Worm (Caenorhabditis elegans) whole organism, L4 larva: ENCODE results near the gene Y110A2AL.4.
A peak's percentile ranks its signal among the peaks of the same experiment; 100 is the strongest.

ENCODE experiments used
- D1046.2 ChIP-seq: fragments of 200-800 bp; sonication (Bioruptor generic); IDR thresholded peaks from 2 replicates; pipeline ENCODE4 v1.3.6; 2022; ENCODE audit warnings: missing genetic modification characterization, missing compliant biosample characterization
- F10B5.3 ChIP-seq: sonication (generic microtip); optimal IDR thresholded peaks from 2 replicates; lab custom pipeline; 2016; ENCODE audit warnings: mild to moderate bottlenecking, missing genetic modification characterization, missing compliant biosample characterization
- F49E8.2 ChIP-seq: sonication (generic microtip); optimal IDR thresholded peaks from 2 replicates; lab custom pipeline; 2016; ENCODE audit warnings: missing compliant biosample characterization, mild to moderate bottlenecking, missing genetic modification characterization, borderline replicate concordance
- T20F7.1 ChIP-seq: fragments of 200-800 bp; sonication (Bioruptor generic); optimal IDR thresholded peaks from 2 replicates; lab custom pipeline; 2018; ENCODE audit warnings: mild to moderate bottlenecking, missing genetic modification characterization, missing compliant biosample characterization
- Y48G9A.11 ChIP-seq: fragments of 200-800 bp; sonication (Bioruptor generic); IDR thresholded peaks from 2 replicates; pipeline ENCODE4 v1.3.6; 2022; ENCODE audit warnings: missing genetic modification reagents, missing genetic modification characterization, missing compliant biosample characterization
- Y75B8A.6 ChIP-seq: fragments of 200-800 bp; sonication (Bioruptor generic); IDR thresholded peaks from 2 replicates; pipeline ENCODE4 v1.3.6; 2022; ENCODE audit warnings: missing genetic modification reagents, missing genetic modification characterization, missing compliant biosample characterization
- ZK546.5 ChIP-seq, 2 experiments: sonication (generic microtip); optimal IDR thresholded peaks; 2 replicates each; lab custom pipeline; 2017; ENCODE audit warnings: missing biosample characterization in 2 of 2, missing genetic modification characterization in 2 of 2
- aha-1 ChIP-seq: fragments of 150-350 bp; peaks from one replicate; lab custom pipeline; 2014; ENCODE audit warnings: missing biosample characterization, missing genetic modification characterization
- ama-1 ChIP-seq: fragments of 150-350 bp; optimal IDR thresholded peaks from 2 replicates; lab custom pipeline; 2014; ENCODE audit warnings: inconsistent platforms, mixed read lengths
- arid-1 ChIP-seq: fragments of 200-800 bp; sonication (Bioruptor generic); conservative IDR thresholded peaks from 2 replicates; pipeline ENCODE4 v1.3.6; 2022; ENCODE audit warnings: missing genetic modification reagents, missing genetic modification characterization, missing compliant biosample characterization
- ceh-44 ChIP-seq: fragments of 200-800 bp; sonication (Bioruptor generic); IDR thresholded peaks from 2 replicates; pipeline ENCODE4 v1.3.6; 2022; ENCODE audit warnings: missing genetic modification reagents, missing genetic modification characterization, missing compliant biosample characterization
- dmd-6 ChIP-seq: fragments of 200-800 bp; sonication (Bioruptor generic); IDR thresholded peaks from 2 replicates; pipeline ENCODE4 v1.3.6; 2022; ENCODE audit warnings: missing genetic modification reagents, missing genetic modification characterization, missing compliant biosample characterization
- dpl-1 ChIP-seq: fragments of 150-350 bp; optimal IDR thresholded peaks from 2 replicates; lab custom pipeline; 2014; ENCODE audit warnings: missing biosample characterization, missing genetic modification reagents, missing genetic modification characterization
- dve-1 ChIP-seq: sonication (generic microtip); optimal IDR thresholded peaks from 2 replicates; lab custom pipeline; 2017; ENCODE audit warnings: antibody characterized with exemption, mild to moderate bottlenecking, missing genetic modification characterization, missing compliant biosample characterization; ENCODE audit not compliant: insufficient read depth
- fkh-10 ChIP-seq: fragments of 150-350 bp; optimal IDR thresholded peaks from 2 replicates; lab custom pipeline; 2014; ENCODE audit warnings: missing biosample characterization, missing genetic modification reagents, missing genetic modification characterization
- fos-1 ChIP-seq: fragments of 150-350 bp; optimal IDR thresholded peaks from 2 replicates; lab custom pipeline; 2014; ENCODE audit warnings: missing biosample characterization, missing genetic modification characterization
- hif-1 ChIP-seq, 2 experiments: sonication (generic microtip); optimal IDR thresholded peaks; 2 replicates each; lab custom pipeline; 2016 to 2017; ENCODE audit warnings: missing compliant biosample characterization in 2 of 2, missing genetic modification characterization in 2 of 2, missing genetic modification reagents in 2 of 2, missing genotype in 2 of 2, mild to moderate bottlenecking in 1 of 2
- hlh-30 ChIP-seq: sonication (generic microtip); optimal IDR thresholded peaks from 2 replicates; lab custom pipeline; 2017; ENCODE audit warnings: antibody characterized with exemption, mild to moderate bottlenecking, missing genetic modification characterization, missing compliant biosample characterization; ENCODE audit not compliant: insufficient read depth
- lin-1 ChIP-seq: fragments of 200-800 bp; sonication (Bioruptor generic); IDR thresholded peaks from 2 replicates; pipeline ENCODE4 v1.3.6; 2022; ENCODE audit warnings: missing genetic modification reagents, missing genetic modification characterization, missing compliant biosample characterization
- lin-15B ChIP-seq: fragments of 150-350 bp; sonication (generic microtip); optimal IDR thresholded peaks from 3 replicates; lab custom pipeline; 2014; ENCODE audit warnings: missing biosample characterization, missing genetic modification characterization
- mep-1 ChIP-seq: fragments of 150-350 bp; sonication (generic microtip); optimal IDR thresholded peaks from 3 replicates; lab custom pipeline; 2014; ENCODE audit warnings: missing biosample characterization, missing genetic modification characterization
- php-3 ChIP-seq: fragments of 200-800 bp; sonication (Bioruptor generic); IDR thresholded peaks from 2 replicates; pipeline ENCODE4 v1.3.6; 2022; ENCODE audit warnings: missing genetic modification reagents, missing genetic modification characterization, missing compliant biosample characterization
- sdz-12 ChIP-seq: fragments of 200-800 bp; sonication (Bioruptor generic); optimal IDR thresholded peaks from 2 replicates; lab custom pipeline; 2018; ENCODE audit warnings: mild to moderate bottlenecking, missing genetic modification characterization, missing compliant biosample characterization
- set-16 ChIP-seq: fragments of 200-800 bp; sonication (Bioruptor generic); IDR thresholded peaks from 2 replicates; pipeline ENCODE4 v1.3.6; 2022; ENCODE audit warnings: missing genetic modification reagents, missing genetic modification characterization, missing compliant biosample characterization
- skn-1 ChIP-seq: fragments of 150-350 bp; optimal IDR thresholded peaks from 2 replicates; lab custom pipeline; 2014; ENCODE audit warnings: missing biosample characterization, missing genetic modification characterization
- snpc-1.2 ChIP-seq: fragments of 200-800 bp; sonication (Bioruptor generic); IDR thresholded peaks from 2 replicates; pipeline ENCODE4 v1.3.6; 2022; ENCODE audit warnings: missing genetic modification reagents, missing genetic modification characterization, missing compliant biosample characterization
- spr-3 ChIP-seq: fragments of 200-800 bp; sonication (Bioruptor generic); optimal IDR thresholded peaks from 2 replicates; lab custom pipeline; 2018; ENCODE audit warnings: mild to moderate bottlenecking, missing genetic modification characterization, missing compliant biosample characterization
- unc-62 ChIP-seq, 3 experiments: fragments of 150-350 bp in 1 of 3; sonication (generic microtip); optimal IDR thresholded peaks in 2 of 3; peaks in 1 of 3; 1 replicate in 1 of 3; 2 replicates in 2 of 3; lab custom pipeline; 2014 to 2017; ENCODE audit warnings: missing biosample characterization in 3 of 3, missing genetic modification characterization in 3 of 3, missing genetic modification reagents in 3 of 3, missing genotype in 1 of 3
- vab-7 ChIP-seq: fragments of 200-800 bp; sonication (Bioruptor generic); IDR thresholded peaks from 2 replicates; pipeline ENCODE4 v1.3.6; 2022; ENCODE audit warnings: missing genetic modification reagents, missing genetic modification characterization, missing compliant biosample characterization
- zag-1 ChIP-seq: fragments of 150-350 bp; optimal IDR thresholded peaks from 2 replicates; lab custom pipeline; 2014; ENCODE audit warnings: missing biosample characterization, missing genetic modification characterization
- zip-2 ChIP-seq: fragments of 150-350 bp; optimal IDR thresholded peaks from 2 replicates; lab custom pipeline; 2014; ENCODE audit warnings: missing biosample characterization, missing genetic modification characterization

The Y110A2AL.4 gene

DNA sequence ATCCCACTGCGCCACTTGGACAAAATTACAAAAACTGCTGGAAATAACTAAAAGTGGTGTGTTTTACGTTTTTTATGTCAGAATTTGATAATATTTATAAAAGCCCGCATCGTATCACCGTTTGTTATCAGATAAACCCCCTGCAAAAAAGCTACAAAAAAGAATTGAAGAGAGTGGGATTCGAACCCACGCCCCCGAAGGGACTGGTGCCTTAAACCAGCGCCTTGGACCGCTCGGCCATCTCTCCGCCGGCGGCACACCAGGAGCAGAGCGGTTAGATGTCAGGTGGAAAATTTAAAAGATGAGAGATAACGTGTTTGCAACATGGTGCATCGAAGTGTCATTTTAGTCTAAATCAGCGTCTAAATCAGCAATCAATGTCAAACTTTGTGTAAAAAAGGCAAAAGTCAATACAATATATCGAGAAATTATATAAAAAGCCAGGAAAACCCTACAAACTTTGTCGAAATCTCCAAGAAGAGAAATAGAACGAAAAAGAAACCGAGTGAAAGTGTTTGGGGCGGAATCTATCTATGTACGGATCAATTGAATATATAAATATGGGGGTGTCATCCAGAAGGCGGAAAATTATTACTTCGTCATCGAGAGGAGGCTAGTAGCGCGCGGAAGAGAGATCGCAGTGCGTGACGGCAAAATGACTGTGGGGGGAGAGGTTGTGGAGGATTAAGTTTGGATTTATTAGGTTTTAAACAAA lies 22.4 kb downstream of the Y110A2AL.4 start (continued):
- TF ChIP-seq dmd-6 (GFP tag; lab: Robert Waterston, UW) (0 out of 2 replicates have a peak, but pooled peaks have one; percentile 22), unc-62 (GFP tag; optimal IDR thresholded peaks at IDR 0.05 in 1 of 2; lab: Kevin White, UChicago) (no peak), unc-62 (tag; optimal IDR thresholded peaks at IDR 0.05; lab: Kevin White, UChicago) (no peak), mep-1 (tag; lab: Kevin White, UChicago) (no peak), hif-1 (tag; optimal IDR thresholded peaks at IDR 0.05; lab: Kevin White, UChicago) (no peak)
- TF ChIP-seq, all 104 proteins: peak for 32

DNA sequence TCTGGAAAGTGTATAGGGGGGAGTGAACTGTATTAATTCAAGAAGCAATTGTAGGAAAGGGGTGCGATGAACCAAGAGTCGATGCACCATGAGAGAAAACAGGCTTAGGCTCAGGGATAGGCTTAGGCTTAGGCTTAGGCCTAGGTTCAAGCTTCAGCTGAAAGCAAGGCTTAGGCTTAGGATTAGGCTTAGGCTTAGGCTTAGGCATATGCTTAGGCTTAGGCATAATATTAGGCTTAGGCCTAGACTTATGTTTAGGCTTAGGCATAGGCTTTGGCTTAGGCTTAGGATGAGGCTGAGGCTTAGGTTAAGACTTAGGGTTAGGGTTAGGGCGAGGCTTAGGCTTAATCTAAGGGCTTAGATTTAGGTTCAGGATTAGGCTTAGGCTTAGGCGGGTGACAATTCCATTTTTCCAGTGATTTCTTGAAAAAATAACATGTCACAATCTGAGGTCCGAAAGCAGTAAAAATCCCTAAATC lies 23.5 kb downstream of the Y110A2AL.4 start:
- peak; percentile 92 for TF ChIP-seq aha-1 (tag; lab: Kevin White, UChicago)
- no peak for TF ChIP-seq fos-1 (tag; lab: Kevin White, UChicago)
- TF ChIP-seq vab-7 (GFP tag; lab: Robert Waterston, UW), result no peak

DNA sequence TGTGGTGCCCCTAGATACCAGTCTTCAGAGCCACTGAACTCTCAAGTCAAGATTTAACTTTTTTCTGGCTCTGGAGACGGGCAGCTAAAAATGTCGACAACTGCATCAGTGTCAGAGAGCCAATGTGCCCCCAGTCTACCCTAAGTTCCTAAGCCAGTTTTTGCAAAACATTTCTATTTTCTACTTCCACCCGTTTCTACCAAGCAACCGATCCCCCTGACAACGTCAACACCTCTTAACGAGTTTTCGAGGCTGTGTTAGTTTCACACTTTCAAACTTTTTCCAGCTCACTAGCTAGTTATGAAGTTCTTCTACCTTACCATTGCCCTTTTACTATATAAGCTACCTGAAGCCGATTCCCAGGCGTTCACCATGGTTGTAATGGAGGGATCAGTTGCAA lies 25.1 kb downstream of the Y110A2AL.4 start, which contains the start of gene Y110A2AL.5:
Gene Y110A2AL.5, plus strand, starts transcription at position 301 of the 400 bp plus-strand sequence.
- TF ChIP-seq zag-1 (tag; lab: Kevin White, UChicago), result no peak
- no peak for TF ChIP-seq dve-1 (tag; lab: Kevin White, UChicago)
- no peak for TF ChIP-seq lin-1
- TF ChIP-seq, all 104 proteins: peak for 0

DNA sequence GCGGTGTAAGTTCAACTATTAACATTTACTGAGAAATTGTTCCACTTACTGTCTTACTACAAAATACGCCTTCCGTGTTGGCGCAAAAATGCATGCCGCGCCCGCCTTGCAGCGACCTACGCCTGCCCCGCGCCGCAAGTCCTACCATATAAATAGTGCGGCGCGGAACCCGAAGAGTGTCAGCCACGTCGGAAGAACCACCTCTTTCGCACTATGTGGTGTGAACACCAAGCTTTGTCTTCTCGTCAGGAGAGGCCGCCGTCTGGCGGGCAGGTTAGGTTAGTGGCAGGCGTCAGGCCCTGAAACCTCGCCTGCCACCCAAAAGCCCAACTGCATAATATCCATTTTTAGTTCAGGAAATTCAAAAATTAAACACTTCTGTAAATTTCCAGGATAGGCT lies 26.3 kb downstream of the Y110A2AL.4 start:
- TF ChIP-seq skn-1 (tag; lab: Kevin White, UChicago), result no peak
- peak; percentile 66 for TF ChIP-seq set-16 (GFP tag; lab: Robert Waterston, UW)
- TF ChIP-seq D1046.2 (GFP tag; lab: Robert Waterston, UW), result 0 out of 2 replicates have a peak, but pooled peaks have one; percentile 28
- peak; percentile 15 for TF ChIP-seq aha-1 (tag; lab: Kevin White, UChicago)

DNA sequence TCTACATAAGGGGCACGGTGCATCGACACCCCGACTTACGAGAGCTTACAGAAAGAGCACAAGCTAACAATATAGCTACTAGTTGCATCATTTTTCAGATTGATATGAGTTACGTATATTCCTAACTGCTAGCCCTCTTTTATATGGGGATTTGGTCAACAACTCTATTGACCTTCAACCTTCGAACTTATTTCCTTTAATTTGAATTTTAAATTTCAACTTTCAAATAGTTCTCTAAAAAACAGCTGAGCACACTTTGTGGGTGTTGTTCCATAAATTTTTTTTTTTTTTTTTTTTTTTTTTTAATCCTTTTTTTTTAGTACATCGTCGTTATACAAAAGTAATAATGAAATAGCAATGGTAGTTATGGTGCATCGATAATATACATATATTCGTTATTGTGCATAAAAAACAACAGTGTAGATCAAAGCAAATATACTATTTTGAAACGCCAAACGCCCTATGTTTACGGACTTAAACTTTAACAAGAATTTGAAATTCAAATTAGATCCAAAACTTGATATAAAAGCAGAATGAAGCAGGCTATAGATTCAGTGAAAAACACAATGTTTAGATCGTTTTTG lies 27.5 kb downstream of the Y110A2AL.4 start, which contains the start of the genes Y110A2AL.9 and Y110A2AL.3:
Gene Y110A2AL.9, minus strand, starts transcription at position 101 of the 584 bp plus-strand sequence.
Gene Y110A2AL.3, plus strand, starts transcription at position 534 of the 584 bp plus-strand sequence.
- TF ChIP-seq lin-15B (no peak), arid-1 (no peak), fkh-10 (GFP tag; lab: Kevin White, UChicago) (no peak), T20F7.1 (no peak), php-3 (GFP tag; lab: Robert Waterston, UW) (no peak), dmd-6 (GFP tag; lab: Robert Waterston, UW) (no peak), hlh-30 (tag; lab: Kevin White, UChicago) (no peak), sdz-12 (GFP tag; lab: Kevin White, UChicago) (no peak), Y75B8A.6 (GFP tag; lab: Robert Waterston, UW) (no peak), ama-1 (lab: Kevin White, UChicago) (no peak), dpl-1 (GFP tag; lab: Kevin White, UChicago) (no peak)

DNA sequence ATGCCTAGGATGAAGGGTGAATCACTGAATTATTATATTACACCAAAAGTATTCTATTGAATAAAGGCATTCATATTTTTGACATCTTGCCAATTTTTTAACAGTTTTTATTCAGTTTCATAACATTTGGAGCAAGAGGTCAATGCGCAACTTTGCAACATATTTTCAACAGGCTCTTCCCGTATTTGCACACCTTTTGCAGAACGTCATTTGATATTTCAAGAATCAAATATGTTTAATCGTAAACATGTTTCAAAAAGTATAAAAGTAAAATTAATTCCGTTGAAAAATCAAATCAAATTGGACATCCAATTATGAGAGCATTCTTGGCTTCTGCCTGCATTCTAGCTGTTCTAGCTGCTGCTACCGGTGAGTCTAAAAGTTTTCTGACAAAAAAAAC lies 28.6 kb downstream of the Y110A2AL.4 start, which contains the start of gene Y110A2AL.2:
Gene Y110A2AL.2, plus strand, starts transcription at position 301 of the 400 bp plus-strand sequence.
- TF ChIP-seq dve-1 (tag; lab: Kevin White, UChicago) (no peak), ZK546.5 (tag; optimal IDR thresholded peaks at IDR 0.05; lab: Kevin White, UChicago) (no peak), Y75B8A.6 (GFP tag; lab: Robert Waterston, UW) (no peak), spr-3 (GFP tag; lab: Kevin White, UChicago) (no peak), snpc-1.2 (no peak), D1046.2 (GFP tag; lab: Robert Waterston, UW) (no peak), unc-62 (GFP tag; optimal IDR thresholded peaks at IDR 0.05 in 1 of 2; lab: Kevin White, UChicago) (no peak), unc-62 (tag; optimal IDR thresholded peaks at IDR 0.05; lab: Kevin White, UChicago) (no peak), F10B5.3 (tag; lab: Kevin White, UChicago) (no peak), sdz-12 (GFP tag; lab: Kevin White, UChicago) (no peak), Y48G9A.11 (no peak), aha-1 (tag; lab: Kevin White, UChicago) (no peak), F49E8.2 (tag; lab: Kevin White, UChicago) (no peak), ceh-44 (GFP tag; lab: Robert Waterston, UW) (no peak), T20F7.1 (no peak), lin-15B (no peak), zip-2 (no peak)
